Fruit fly (Drosophila melanogaster) whole organism, embryonic: Measurements from ENCODE around the gene Kat60.

ENCODE experiments used
- Abd-B ChIP-seq: fragments of 200-800 bp; sonication (Bioruptor generic); optimal IDR thresholded peaks from 2 replicates; lab custom pipeline; 2018; ENCODE audit warnings: missing biosample characterization, mild to moderate bottlenecking, missing genetic modification characterization, moderate library complexity
- Atf6 ChIP-seq: fragments of 200-800 bp; sonication (Bioruptor generic); IDR thresholded peaks from 2 replicates; pipeline ENCODE4 v1.3.6; 2022; ENCODE audit warnings: missing biosample characterization, missing genetic modification characterization
- Bgb ChIP-seq: fragments of 200-800 bp; sonication (Bioruptor generic); IDR thresholded peaks from 2 replicates; pipeline ENCODE4 v1.3.6; 2022; ENCODE audit warnings: missing biosample characterization, missing genetic modification characterization; ENCODE audit not compliant: partially characterized antibody
- CG10147 ChIP-seq: fragments of 200-800 bp; sonication (Bioruptor generic); optimal IDR thresholded peaks from 2 replicates; lab custom pipeline; 2019; ENCODE audit warnings: missing biosample characterization, mild to moderate bottlenecking, missing genetic modification characterization, moderate library complexity
- CG11093 ChIP-seq: fragments of 200-800 bp; sonication (Bioruptor generic); IDR thresholded peaks from 3 replicates; pipeline ENCODE4 v1.3.6; 2022; ENCODE audit warnings: missing biosample characterization, missing genetic modification characterization
- CG11696 ChIP-seq: fragments of 200-800 bp; sonication (Bioruptor generic); IDR thresholded peaks from 2 replicates; pipeline ENCODE4 v1.3.6; 2022; ENCODE audit warnings: missing biosample characterization, missing genetic modification characterization
- CG12744 ChIP-seq: fragments of 200-800 bp; sonication (Bioruptor generic); optimal IDR thresholded peaks from 2 replicates; lab custom pipeline; 2016; ENCODE audit warnings: missing biosample characterization, missing genetic modification characterization
- CG13287 ChIP-seq: fragments of 200-800 bp; sonication (Bioruptor generic); IDR thresholded peaks from 2 replicates; pipeline ENCODE4 v1.3.6; 2022; ENCODE audit warnings: missing biosample characterization, missing genetic modification characterization; ENCODE audit not compliant: partially characterized antibody
- CG14860 ChIP-seq: fragments of 200-800 bp; sonication (Bioruptor generic); IDR thresholded peaks from 3 replicates; pipeline ENCODE4 v1.3.6; 2022; ENCODE audit warnings: missing biosample characterization, missing genetic modification characterization; ENCODE audit not compliant: partially characterized antibody
- CG16813 ChIP-seq: fragments of 200-800 bp; sonication (Bioruptor generic); IDR thresholded peaks from 3 replicates; pipeline ENCODE4 v1.3.6; 2022; ENCODE audit warnings: missing biosample characterization, missing genetic modification characterization; ENCODE audit not compliant: partially characterized antibody
- CG17186 ChIP-seq: fragments of 200-800 bp; sonication (Bioruptor generic); optimal IDR thresholded peaks from 3 replicates; lab custom pipeline; 2017; ENCODE audit warnings: missing biosample characterization, missing genetic modification reagents, missing genetic modification characterization
- CG1832 ChIP-seq: fragments of 200-800 bp; sonication (Bioruptor generic); optimal IDR thresholded peaks from 2 replicates; lab custom pipeline; 2017; ENCODE audit warnings: missing biosample characterization, mild to moderate bottlenecking, missing genetic modification characterization, inconsistent platforms
- CG32532 ChIP-seq: fragments of 200-800 bp; sonication (Bioruptor generic); IDR thresholded peaks from 2 replicates; pipeline ENCODE4 v1.3.6; 2022; ENCODE audit warnings: missing biosample characterization, missing genetic modification characterization
- CG4360 ChIP-seq: fragments of 200-800 bp; sonication (Bioruptor generic); IDR thresholded peaks from 2 replicates; pipeline ENCODE4 v1.3.6; 2022; ENCODE audit warnings: missing biosample characterization, missing genetic modification characterization
- CG4424 ChIP-seq: fragments of 200-800 bp; sonication (Bioruptor generic); optimal IDR thresholded peaks from 3 replicates; lab custom pipeline; 2016; ENCODE audit warnings: missing biosample characterization, missing genetic modification characterization
- CG4617 ChIP-seq: fragments of 200-800 bp; sonication (Bioruptor generic); optimal IDR thresholded peaks from 3 replicates; lab custom pipeline; 2016; ENCODE audit warnings: missing biosample characterization, missing genetic modification characterization, borderline replicate concordance
- CG6654 ChIP-seq: fragments of 200-800 bp; sonication (Bioruptor generic); optimal IDR thresholded peaks from 2 replicates; lab custom pipeline; 2017; ENCODE audit warnings: missing biosample characterization, mild to moderate bottlenecking, missing genetic modification characterization
- CG7786 ChIP-seq: fragments of 200-800 bp; sonication (Bioruptor generic); optimal IDR thresholded peaks from 2 replicates; lab custom pipeline; 2016; ENCODE audit warnings: missing biosample characterization, missing genetic modification characterization
- CG7963 ChIP-seq: fragments of 200-800 bp; sonication (Bioruptor generic); IDR thresholded peaks from 3 replicates; pipeline ENCODE4 v1.3.6; 2022; ENCODE audit warnings: missing biosample characterization, missing genetic modification characterization; ENCODE audit not compliant: partially characterized antibody
- CG9817 ChIP-seq: fragments of 200-800 bp; sonication (Bioruptor generic); optimal IDR thresholded peaks from 2 replicates; lab custom pipeline; 2018; ENCODE audit warnings: missing biosample characterization, mild to moderate bottlenecking, missing genetic modification characterization, moderate library complexity
- Eip74EF ChIP-seq, 2 experiments: fragments of 200-800 bp in 1 of 2; fragments of >200 bp in 1 of 2; sonication (Bioruptor generic) in 1 of 2; optimal IDR thresholded peaks; 2 replicates each; lab custom pipeline; 2017 to 2019; ENCODE audit warnings: missing biosample characterization in 2 of 2, missing genetic modification characterization in 2 of 2, mild to moderate bottlenecking in 1 of 2, moderate library complexity in 1 of 2
- GATAe ChIP-seq: fragments of 200-800 bp; sonication (Bioruptor generic); conservative IDR thresholded peaks from 2 replicates; pipeline ENCODE4 v1.3.6; 2022; ENCODE audit warnings: missing biosample characterization, missing genetic modification characterization
- HLH4C ChIP-seq: fragments of 200-800 bp; sonication (Bioruptor generic); IDR thresholded peaks from 3 replicates; pipeline ENCODE4 v1.3.6; 2022; ENCODE audit warnings: missing biosample characterization, missing genetic modification characterization; ENCODE audit not compliant: partially characterized antibody
- Hey ChIP-seq: fragments of 200-800 bp; sonication (Bioruptor generic); optimal IDR thresholded peaks from 3 replicates; lab custom pipeline; 2018; ENCODE audit warnings: missing biosample characterization, mild to moderate bottlenecking, missing genetic modification characterization
- HmgZ ChIP-seq: fragments of 200-800 bp; sonication (Bioruptor generic); optimal IDR thresholded peaks from 2 replicates; lab custom pipeline; 2018; ENCODE audit warnings: missing biosample characterization, mild to moderate bottlenecking, missing genetic modification characterization
- Hmr ChIP-seq: fragments of 200-800 bp; sonication (Bioruptor generic); optimal IDR thresholded peaks from 3 replicates; lab custom pipeline; 2017; ENCODE audit warnings: mild to moderate bottlenecking, missing biosample characterization, missing genetic modification reagents, missing genetic modification characterization
- Med ChIP-seq: fragments of 200-800 bp; sonication (Bioruptor generic); peaks from one replicate; lab custom pipeline; 2016; ENCODE audit warnings: missing biosample characterization, missing genetic modification characterization, mild to moderate bottlenecking, inconsistent platforms, moderate library complexity
- Mes4 ChIP-seq: fragments of 200-800 bp; sonication (Bioruptor generic); optimal IDR thresholded peaks from 2 replicates; lab custom pipeline; 2016; ENCODE audit warnings: missing biosample characterization, missing genetic modification characterization
- NFAT ChIP-seq: fragments of 200-800 bp; sonication (Bioruptor generic); IDR thresholded peaks from 2 replicates; pipeline ENCODE4 v1.3.6; 2022; ENCODE audit warnings: missing biosample characterization, missing genetic modification characterization
- Nf-YB ChIP-seq: fragments of 200-800 bp; sonication (Bioruptor generic); optimal IDR thresholded peaks from 3 replicates; lab custom pipeline; 2019; ENCODE audit warnings: missing biosample characterization, mild to moderate bottlenecking, missing genetic modification characterization, moderate library complexity
- Opbp ChIP-seq: fragments of 200-800 bp; sonication (Bioruptor generic); IDR thresholded peaks from 3 replicates; pipeline ENCODE4 v1.3.6; 2022; ENCODE audit warnings: missing biosample characterization, missing genetic modification characterization; ENCODE audit not compliant: partially characterized antibody
- Ravus ChIP-seq: fragments of 200-800 bp; sonication (Bioruptor generic); IDR thresholded peaks from 2 replicates; pipeline ENCODE4 v1.3.6; 2022; ENCODE audit warnings: missing biosample characterization, missing genetic modification characterization
- Scr ChIP-seq: fragments of 200-800 bp; sonication (Bioruptor generic); IDR thresholded peaks from 2 replicates; pipeline ENCODE4 v1.3.6; 2022; ENCODE audit warnings: missing biosample characterization, missing genetic modification characterization; ENCODE audit not compliant: partially characterized antibody
- Sin3A ChIP-seq: fragments of >200 bp; optimal IDR thresholded peaks from 2 replicates; lab custom pipeline; 2018
- Sry-δ ChIP-seq: fragments of 200-800 bp; sonication (Bioruptor generic); optimal IDR thresholded peaks from 2 replicates; lab custom pipeline; 2016; ENCODE audit warnings: missing biosample characterization, missing genetic modification characterization
- chinmo ChIP-seq: fragments of 200-800 bp; sonication (Bioruptor generic); IDR thresholded peaks from 4 replicates; pipeline ENCODE4 v1.3.6; 2022; ENCODE audit warnings: missing biosample characterization, missing genetic modification characterization; ENCODE audit not compliant: partially characterized antibody
- dysf ChIP-seq: fragments of 200-800 bp; sonication (Bioruptor generic); IDR thresholded peaks from 3 replicates; pipeline ENCODE4 v1.3.6; 2022; ENCODE audit warnings: missing biosample characterization, missing genetic modification characterization
- fu2 ChIP-seq: fragments of 200-800 bp; sonication (Bioruptor generic); optimal IDR thresholded peaks from 2 replicates; lab custom pipeline; 2016; ENCODE audit warnings: missing biosample characterization, missing genetic modification characterization
- gfzf ChIP-seq: fragments of 200-800 bp; sonication (Bioruptor generic); optimal IDR thresholded peaks from 2 replicates; lab custom pipeline; 2016; ENCODE audit warnings: missing biosample characterization, mild to moderate bottlenecking, missing genetic modification characterization, moderate library complexity
- h ChIP-seq: fragments of >200 bp; optimal IDR thresholded peaks from 2 replicates; lab custom pipeline; 2017
- pb ChIP-seq: fragments of 200-800 bp; sonication (Bioruptor generic); optimal IDR thresholded peaks from 3 replicates; lab custom pipeline; 2016; ENCODE audit warnings: missing biosample characterization, missing genetic modification characterization
- pfk ChIP-seq: fragments of 200-800 bp; sonication (Bioruptor generic); optimal IDR thresholded peaks from 2 replicates; lab custom pipeline; 2018; ENCODE audit warnings: missing biosample characterization, mild to moderate bottlenecking, missing genetic modification characterization, moderate library complexity
- pho ChIP-seq: fragments of 200-800 bp; sonication (Bioruptor generic); optimal IDR thresholded peaks from 2 replicates; lab custom pipeline; 2016; ENCODE audit warnings: missing biosample characterization, missing genetic modification characterization
- phol ChIP-seq: fragments of 200-800 bp; sonication (Bioruptor generic); optimal IDR thresholded peaks from 3 replicates; lab custom pipeline; 2018; ENCODE audit warnings: missing biosample characterization, mild to moderate bottlenecking, missing genetic modification characterization, moderate library complexity
- pzg ChIP-seq: fragments of 200-800 bp; sonication (Bioruptor generic); optimal IDR thresholded peaks from 3 replicates; lab custom pipeline; 2018; ENCODE audit warnings: missing biosample characterization, mild to moderate bottlenecking, missing genetic modification characterization, moderate library complexity
- sens ChIP-seq: fragments of 200-800 bp; sonication (Bioruptor generic); peaks from one replicate; lab custom pipeline; 2016; ENCODE audit warnings: missing biosample characterization, missing genetic modification characterization
- shn ChIP-seq: fragments of 200-800 bp; sonication (Bioruptor generic); optimal IDR thresholded peaks from 3 replicates; lab custom pipeline; 2016; ENCODE audit warnings: missing biosample characterization, missing genetic modification characterization
- stwl ChIP-seq: fragments of 200-800 bp; sonication (Bioruptor generic); optimal IDR thresholded peaks from 3 replicates; lab custom pipeline; 2018; ENCODE audit warnings: missing biosample characterization, mild to moderate bottlenecking, missing genetic modification characterization, moderate library complexity
- tgo ChIP-seq: fragments of 200-800 bp; sonication (Bioruptor generic); IDR thresholded peaks from 3 replicates; pipeline ENCODE4 v1.3.6; 2022; ENCODE audit warnings: missing biosample characterization, missing genetic modification characterization
- unc-4 ChIP-seq: fragments of 200-800 bp; sonication (Bioruptor generic); IDR thresholded peaks from 2 replicates; pipeline ENCODE4 v1.3.6; 2022; ENCODE audit warnings: missing biosample characterization, missing genetic modification characterization; ENCODE audit not compliant: partially characterized antibody

Gene Kat60

DNA sequence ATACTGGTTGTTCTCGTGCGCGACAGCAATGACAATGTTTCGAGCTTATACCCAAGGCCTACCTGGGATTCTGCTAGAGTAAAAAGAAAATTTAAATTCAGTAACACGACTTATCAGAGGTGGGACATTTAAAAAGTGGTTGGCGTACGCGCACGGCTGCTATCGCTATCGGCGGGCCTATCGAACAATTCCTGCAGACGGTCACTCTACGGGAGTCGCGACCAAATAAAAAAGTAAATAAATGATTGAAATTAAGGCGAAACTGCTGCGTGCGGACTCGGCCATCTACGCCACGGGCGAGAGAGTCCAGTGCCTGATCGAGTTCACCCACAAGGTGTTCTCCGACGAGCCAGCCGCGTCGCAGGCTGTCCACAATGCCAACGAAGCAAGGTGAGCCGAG is 12.5 kb downstream of the Kat60 start, which contains the start of the genes Prosbeta2R2 and CG1116 (continued):
- TF ChIP-seq Hey (tag; lab: Kevin White, UChicago): no peak
- TF ChIP-seq stwl (tag; lab: Kevin White, UChicago): peak; percentile 3
- no peak for TF ChIP-seq CG11696 (GFP tag; lab: Robert Waterston, UW)
- TF ChIP-seq CG6654 (GFP tag; lab: Kevin White, UChicago): no peak
- peak; percentile 0 for TF ChIP-seq phol (tag; lab: Kevin White, UChicago)
- TF ChIP-seq CG10147 (GFP tag; lab: Kevin White, UChicago): no peak
- TF ChIP-seq CG17186 (GFP tag; lab: Kevin White, UChicago): peak; percentile 35
- TF ChIP-seq CG16813 (GFP tag; lab: Robert Waterston, UW): peak; percentile 55; the same call in 2 of the 3 replicates
- TF ChIP-seq CG14860 (GFP tag; lab: Robert Waterston, UW): peak; percentile 28; the same call in 1 of the 3 replicates
- no peak for TF ChIP-seq NFAT (GFP tag; lab: Robert Waterston, UW)
- TF ChIP-seq chinmo (GFP tag; lab: Robert Waterston, UW): peak; percentile 66; the same call in 1 of the 4 replicates
- peak; percentile 80 for TF ChIP-seq Med (GFP tag; lab: Kevin White, UChicago)
- TF ChIP-seq CG11093: no peak
- no peak for TF ChIP-seq CG4424 (GFP tag; lab: Kevin White, UChicago)
- no peak for TF ChIP-seq CG4360 (GFP tag; lab: Robert Waterston, UW)
- peak; percentile 37 for TF ChIP-seq sens (GFP tag; lab: Kevin White, UChicago)
- TF ChIP-seq Atf6 (GFP tag; lab: Robert Waterston, UW): no peak
- TF ChIP-seq unc-4: peak; percentile 57
- TF ChIP-seq Sry-δ (GFP tag; lab: Kevin White, UChicago): peak; percentile 80
- TF ChIP-seq CG4617 (GFP tag; lab: Kevin White, UChicago): peak; percentile 62
- no peak for TF ChIP-seq Eip74EF (GFP tag; optimal IDR thresholded peaks at IDR 0.05; lab: Kevin White, UChicago)
- TF ChIP-seq pho (GFP tag; lab: Kevin White, UChicago): no peak
- peak; percentile 71 for TF ChIP-seq pzg
- TF ChIP-seq CG7786 (GFP tag; lab: Kevin White, UChicago): no peak
- no peak for TF ChIP-seq CG32532 (GFP tag; lab: Robert Waterston, UW)
- TF ChIP-seq pfk (GFP tag; lab: Kevin White, UChicago): no peak
- peak; percentile 77 for TF ChIP-seq CG13287
- TF ChIP-seq CG1832: no peak
- peak; percentile 63; the same call in 2 of the 3 replicates for TF ChIP-seq CG7963 (GFP tag; lab: Robert Waterston, UW)
- TF ChIP-seq CG9817 (tag; lab: Kevin White, UChicago): no peak
- TF ChIP-seq Opbp (GFP tag; lab: Robert Waterston, UW): peak; percentile 47; the same call in 2 of the 3 replicates
- peak; percentile 60 for TF ChIP-seq gfzf
- TF ChIP-seq CG12744 (GFP tag; lab: Kevin White, UChicago): no peak
- no peak for TF ChIP-seq Abd-B (GFP tag; lab: Kevin White, UChicago)
- TF ChIP-seq h (lab: Kevin White, UChicago): no peak
- TF ChIP-seq Scr (GFP tag; lab: Robert Waterston, UW): peak; percentile 48
- TF ChIP-seq Ravus: no peak
- 0 out of 3 replicates have a peak, but pooled peaks have one; percentile 34 for TF ChIP-seq HLH4C (GFP tag; lab: Robert Waterston, UW)
- no peak for TF ChIP-seq pb (GFP tag; lab: Kevin White, UChicago)
- TF ChIP-seq Hmr (GFP tag; lab: Kevin White, UChicago): no peak
- no peak for TF ChIP-seq Mes4 (GFP tag; lab: Kevin White, UChicago)
- TF ChIP-seq Bgb: peak; percentile 36; the same call in 1 of the 2 replicates
- TF ChIP-seq Sin3A (lab: Kevin White, UChicago): peak; percentile 42
- TF ChIP-seq fu2 (GFP tag; lab: Kevin White, UChicago): no peak
- no peak for TF ChIP-seq GATAe
- no peak for TF ChIP-seq Nf-YB (GFP tag; lab: Kevin White, UChicago)
- no peak for TF ChIP-seq dysf (GFP tag; lab: Robert Waterston, UW)
- no peak for TF ChIP-seq shn
- TF ChIP-seq tgo (GFP tag; lab: Robert Waterston, UW): no peak
- TF ChIP-seq HmgZ: peak; percentile 1
